Worm (Caenorhabditis elegans): ENCODE measurements around the gene Y48A6B.7.

DNA sequence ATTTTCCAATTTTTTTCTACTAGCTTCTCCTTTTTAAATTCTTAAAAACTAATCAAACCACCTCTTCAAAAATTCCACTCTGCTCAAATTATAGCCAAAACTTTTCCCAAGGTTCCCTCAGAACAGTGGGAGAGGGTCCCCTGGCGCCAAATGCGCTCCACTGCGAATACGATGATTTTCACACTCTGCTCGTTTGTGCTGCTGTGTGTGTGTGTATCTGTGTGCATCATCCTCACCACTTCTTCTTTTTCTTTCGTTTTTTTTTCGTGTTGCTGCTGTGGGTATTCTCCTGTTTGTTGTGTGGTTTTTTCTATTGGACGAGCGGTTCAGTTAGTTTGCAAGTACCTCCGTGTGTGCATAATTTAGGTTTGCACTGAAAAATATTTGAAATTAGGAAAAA, 12.9 kb upstream of the Y48A6B.7 start:
- TF ChIP-seq tra-4 (tag; optimal IDR thresholded peaks at IDR 0.05) (no peak), ceh-13 (GFP tag; optimal IDR thresholded peaks at IDR 0.05) (no peak), ceh-36 (tag; optimal IDR thresholded peaks at IDR 0.05) (no peak), pes-1 (GFP tag; IDR thresholded peaks at IDR 0.05) (no peak), scrt-1 (GFP tag; IDR thresholded peaks at IDR 0.05) (no peak), B0310.2 (tag; optimal IDR thresholded peaks at IDR 0.05) (no peak)
